Fruit fly (Drosophila melanogaster) S2 (cell line): Measurements from ENCODE around the gene CG32767.

Experiments
- CG8478 ChIP-seq: fragments of >200 bp; optimal IDR thresholded peaks from 2 replicates; lab custom pipeline; 2018
- CTCF ChIP-seq, 2 experiments: fragments of >200 bp; optimal IDR thresholded peaks; 2 replicates each; lab custom pipeline; 2018

DNA sequence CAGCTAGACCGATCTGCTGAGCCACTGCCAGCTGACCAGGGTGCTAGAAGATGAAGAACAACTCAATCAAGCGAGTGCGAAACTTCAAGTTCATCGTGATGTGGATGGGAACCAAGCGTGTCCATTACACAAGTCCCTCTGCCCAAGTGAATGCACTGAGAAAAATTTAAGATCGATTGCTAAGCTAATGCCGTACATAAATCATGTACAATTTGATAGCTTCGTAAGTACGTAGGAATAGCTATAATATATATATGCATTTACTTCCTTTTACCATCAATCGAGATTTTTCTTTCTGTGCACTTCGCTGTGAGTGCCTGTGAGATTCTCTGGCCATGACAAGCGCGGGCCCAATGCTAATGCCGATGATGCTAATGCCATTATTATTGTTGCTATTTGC, 46.2 kb downstream of the CG32767 start:
- TF ChIP-seq CTCF (optimal IDR thresholded peaks at IDR 0.05; lab: Kevin White, UChicago) (no peak), CG8478 (lab: Kevin White, UChicago) (no peak)
